Fruit fly (Drosophila melanogaster): ENCODE measurements around the gene APC7.

dm6 chrX:6601144-6601543, 4.3 kb downstream of the APC7 start:
- TF ChIP-seq E2f1 (GFP tag; IDR thresholded peaks at IDR 0.05) (no peak), wdn (GFP tag; IDR thresholded peaks at IDR 0.05) (no peak), HLH54F (GFP tag; optimal IDR thresholded peaks at IDR 0.05) (no peak), ara (GFP tag; IDR thresholded peaks at IDR 0.05) (no peak)

Data from whole organism, embryonic.